Worm (Caenorhabditis elegans) whole organism, late embryonic: ENCODE data around the gene sid-2.

Experiments
- C08G9.2 ChIP-seq: sonication (generic microtip); optimal IDR thresholded peaks from 2 replicates; lab custom pipeline; 2016; ENCODE audit warnings: mild to moderate bottlenecking, missing genetic modification characterization, moderate library complexity, missing compliant biosample characterization
- C38D4.7 ChIP-seq: fragments of 200-800 bp; sonication (Bioruptor generic); optimal IDR thresholded peaks from 2 replicates; lab custom pipeline; 2018; ENCODE audit warnings: mild to moderate bottlenecking, missing genetic modification characterization, moderate library complexity, missing compliant biosample characterization
- K02D7.2 ChIP-seq: sonication (generic microtip); optimal IDR thresholded peaks from 2 replicates; lab custom pipeline; 2017; ENCODE audit warnings: mild to moderate bottlenecking, missing genetic modification characterization, missing compliant biosample characterization
- T23F11.4 ChIP-seq: fragments of 200-800 bp; sonication (Bioruptor generic); optimal IDR thresholded peaks from 2 replicates; lab custom pipeline; 2018; ENCODE audit warnings: mild to moderate bottlenecking, missing genetic modification characterization, missing compliant biosample characterization
- Y22D7AL.16 ChIP-seq: sonication (generic microtip); optimal IDR thresholded peaks from 2 replicates; lab custom pipeline; 2016; ENCODE audit warnings: missing genetic modification characterization, missing compliant biosample characterization
- ama-1 ChIP-seq: fragments of 150-350 bp; optimal IDR thresholded peaks from 2 replicates; lab custom pipeline; 2014
- ceh-14 ChIP-seq: sonication (generic microtip); optimal IDR thresholded peaks from 2 replicates; lab custom pipeline; 2016; ENCODE audit warnings: missing genotype, missing genetic modification characterization, missing compliant biosample characterization
- ceh-19 ChIP-seq: fragments of 200-800 bp; sonication (Bioruptor generic); optimal IDR thresholded peaks from 2 replicates; lab custom pipeline; 2018; ENCODE audit warnings: mild to moderate bottlenecking, missing genetic modification characterization, missing compliant biosample characterization
- ceh-22 ChIP-seq: sonication (generic microtip); optimal IDR thresholded peaks from 2 replicates; lab custom pipeline; 2017; ENCODE audit warnings: missing biosample characterization, missing genetic modification characterization
- ceh-24 ChIP-seq: sonication (generic microtip); optimal IDR thresholded peaks from 2 replicates; lab custom pipeline; 2016; ENCODE audit warnings: mild to moderate bottlenecking, missing genetic modification characterization, missing compliant biosample characterization
- ceh-45 ChIP-seq: fragments of 200-800 bp; sonication (Bioruptor generic); IDR thresholded peaks from 2 replicates; pipeline ENCODE4 v1.3.6; 2022; ENCODE audit warnings: missing genetic modification reagents, missing genetic modification characterization, missing compliant biosample characterization
- ceh-48 ChIP-seq: sonication (generic microtip); optimal IDR thresholded peaks from 2 replicates; lab custom pipeline; 2016; ENCODE audit warnings: missing genetic modification characterization, inconsistent platforms, missing compliant biosample characterization
- ceh-6 ChIP-seq: fragments of 200-800 bp; sonication (Bioruptor generic); optimal IDR thresholded peaks from 2 replicates; lab custom pipeline; 2018; ENCODE audit warnings: mild to moderate bottlenecking, missing genetic modification characterization, missing compliant biosample characterization
- che-1 ChIP-seq: sonication (generic microtip); optimal IDR thresholded peaks from 2 replicates; lab custom pipeline; 2016; ENCODE audit warnings: mild to moderate bottlenecking, missing genetic modification characterization, missing compliant biosample characterization
- dmd-4 ChIP-seq: sonication (generic microtip); optimal IDR thresholded peaks from 2 replicates; lab custom pipeline; 2016; ENCODE audit warnings: borderline replicate concordance, missing genetic modification characterization, missing compliant biosample characterization
- elt-2 ChIP-seq: sonication (generic microtip); optimal IDR thresholded peaks from 2 replicates; lab custom pipeline; 2016; ENCODE audit warnings: missing genetic modification reagents, missing genetic modification characterization, missing compliant biosample characterization
- elt-4 ChIP-seq: sonication (generic microtip); optimal IDR thresholded peaks from 2 replicates; lab custom pipeline; 2016; ENCODE audit warnings: missing genetic modification characterization, missing compliant biosample characterization
- ets-4 ChIP-seq: sonication (generic microtip); optimal IDR thresholded peaks from 2 replicates; lab custom pipeline; 2016; ENCODE audit warnings: missing genetic modification characterization, missing compliant biosample characterization
- fax-1 ChIP-seq: sonication (generic microtip); optimal IDR thresholded peaks from 2 replicates; lab custom pipeline; 2016; ENCODE audit warnings: missing genotype, missing genetic modification characterization, missing compliant biosample characterization
- fkh-10 ChIP-seq: fragments of 150-350 bp; optimal IDR thresholded peaks from 2 replicates; lab custom pipeline; 2014; ENCODE audit warnings: missing biosample characterization, missing genetic modification reagents, missing genetic modification characterization
- gmeb-2 ChIP-seq: sonication (generic microtip); optimal IDR thresholded peaks from 2 replicates; lab custom pipeline; 2016; ENCODE audit warnings: missing genetic modification characterization, inconsistent platforms, missing compliant biosample characterization
- hlh-13 ChIP-seq: fragments of 200-800 bp; sonication (Bioruptor generic); optimal IDR thresholded peaks from 2 replicates; lab custom pipeline; 2018; ENCODE audit warnings: mild to moderate bottlenecking, missing genetic modification characterization, missing compliant biosample characterization
- hlh-15 ChIP-seq: sonication (generic microtip); optimal IDR thresholded peaks from 2 replicates; lab custom pipeline; 2016; ENCODE audit warnings: missing genetic modification characterization, missing compliant biosample characterization
- hlh-30 ChIP-seq: sonication (generic microtip); optimal IDR thresholded peaks from 2 replicates; lab custom pipeline; 2017; ENCODE audit warnings: antibody characterized with exemption, missing genetic modification characterization, missing compliant biosample characterization; ENCODE audit not compliant: insufficient read depth
- madf-2 ChIP-seq: sonication (generic microtip); optimal IDR thresholded peaks from 2 replicates; lab custom pipeline; 2017; ENCODE audit warnings: missing genetic modification characterization, missing compliant biosample characterization
- mec-3 ChIP-seq: sonication (generic microtip); optimal IDR thresholded peaks from 2 replicates; lab custom pipeline; 2016; ENCODE audit warnings: borderline replicate concordance, missing genetic modification characterization, missing compliant biosample characterization
- nfya-1 ChIP-seq: sonication (generic microtip); optimal IDR thresholded peaks from 2 replicates; lab custom pipeline; 2017; ENCODE audit warnings: missing genetic modification characterization, mild to moderate bottlenecking, missing compliant biosample characterization, antibody characterized with exemption, moderate library complexity
- nhr-232 ChIP-seq: sonication (generic microtip); optimal IDR thresholded peaks from 2 replicates; lab custom pipeline; 2016; ENCODE audit warnings: missing genetic modification characterization, missing compliant biosample characterization
- npax-4 ChIP-seq: sonication (generic microtip); optimal IDR thresholded peaks from 2 replicates; lab custom pipeline; 2016; ENCODE audit warnings: missing genetic modification characterization, missing compliant biosample characterization
- odd-2 ChIP-seq: sonication (generic microtip); optimal IDR thresholded peaks from 2 replicates; lab custom pipeline; 2017; ENCODE audit warnings: antibody characterized with exemption, mild to moderate bottlenecking, missing genetic modification characterization, missing compliant biosample characterization
- pax-1 ChIP-seq: fragments of 150-350 bp; optimal IDR thresholded peaks from 2 replicates; lab custom pipeline; 2014; ENCODE audit warnings: missing biosample characterization, missing genetic modification characterization
- pha-4 ChIP-seq: fragments of 150-350 bp; optimal IDR thresholded peaks from 2 replicates; lab custom pipeline; 2018; ENCODE audit warnings: missing biosample characterization, missing genetic modification reagents, missing genetic modification characterization
- pqm-1 ChIP-seq: sonication (generic microtip); optimal IDR thresholded peaks from 2 replicates; lab custom pipeline; 2016; ENCODE audit warnings: missing genetic modification characterization, missing compliant biosample characterization
- pros-1 ChIP-seq: fragments of 150-350 bp; optimal IDR thresholded peaks from 2 replicates; lab custom pipeline; 2014; ENCODE audit warnings: missing biosample characterization, missing genetic modification reagents, missing genetic modification characterization
- rnt-1 ChIP-seq: sonication (generic microtip); optimal IDR thresholded peaks from 2 replicates; lab custom pipeline; 2016; ENCODE audit warnings: missing genetic modification characterization, missing compliant biosample characterization
- sox-4 ChIP-seq: sonication (generic microtip); optimal IDR thresholded peaks from 2 replicates; lab custom pipeline; 2017; ENCODE audit warnings: mild to moderate bottlenecking, missing genetic modification characterization, inconsistent platforms, missing compliant biosample characterization
- syd-9 ChIP-seq: sonication (generic microtip); optimal IDR thresholded peaks from 2 replicates; lab custom pipeline; 2016; ENCODE audit warnings: mild to moderate bottlenecking, missing genetic modification characterization, moderate library complexity, missing compliant biosample characterization
- tbx-2 ChIP-seq: sonication (generic microtip); optimal IDR thresholded peaks from 2 replicates; lab custom pipeline; 2016; ENCODE audit warnings: missing genetic modification characterization, missing compliant biosample characterization
- ttx-3 ChIP-seq: sonication (generic microtip); optimal IDR thresholded peaks from 2 replicates; lab custom pipeline; 2016; ENCODE audit warnings: missing genetic modification reagents, missing genetic modification characterization, missing compliant biosample characterization
- unc-42 ChIP-seq: sonication (generic microtip); optimal IDR thresholded peaks from 2 replicates; lab custom pipeline; 2016; ENCODE audit warnings: missing genotype, missing genetic modification characterization, missing compliant biosample characterization
- unc-86 ChIP-seq: sonication (generic microtip); optimal IDR thresholded peaks from 2 replicates; lab custom pipeline; 2016; ENCODE audit warnings: missing genetic modification characterization, missing compliant biosample characterization
- zip-5 ChIP-seq: sonication (generic microtip); optimal IDR thresholded peaks from 2 replicates; lab custom pipeline; 2016; ENCODE audit warnings: missing genetic modification characterization, missing compliant biosample characterization

The sid-2 gene

ce11 chrIII:13669519-13669918, 9.7 kb upstream of the sid-2 start:
- TF ChIP-seq elt-4 (tag; lab: Kevin White, UChicago) (no peak), mec-3 (tag; lab: Kevin White, UChicago) (no peak), ttx-3 (tag; lab: Kevin White, UChicago) (no peak), hlh-13 (no peak), madf-2 (tag; lab: Kevin White, UChicago) (no peak), K02D7.2 (tag; lab: Kevin White, UChicago) (no peak)

- peak; percentile 5 for TF ChIP-seq tbx-2 (tag; lab: Kevin White, UChicago)
- no peak for TF ChIP-seq syd-9 (tag; lab: Kevin White, UChicago)
- TF ChIP-seq ets-4 (tag; lab: Kevin White, UChicago): no peak
- TF ChIP-seq elt-2 (tag; lab: Kevin White, UChicago): peak; percentile 30
- no peak for TF ChIP-seq pros-1 (tag; lab: Kevin White, UChicago)
- TF ChIP-seq hlh-30: no peak
These were observed 6.5 kb upstream of the sid-2 start, which contains the start of gene aqp-11 for ce11 chrIII:13672654-13673330. Gene aqp-11, plus strand, starts transcription at chrIII:13673280.

- no peak for TF ChIP-seq ceh-22 (tag; lab: Kevin White, UChicago)
- no peak for TF ChIP-seq rnt-1 (tag; lab: Kevin White, UChicago)
- no peak for TF ChIP-seq pha-4 (tag; lab: Kevin White, UChicago)
- TF ChIP-seq madf-2 (tag; lab: Kevin White, UChicago): no peak
- no peak for TF ChIP-seq fax-1
- no peak for TF ChIP-seq mec-3 (tag; lab: Kevin White, UChicago)
- TF ChIP-seq pax-1: no peak
- TF ChIP-seq nhr-232: no peak
- TF ChIP-seq ceh-14 (tag; lab: Kevin White, UChicago): no peak
- TF ChIP-seq T23F11.4 (GFP tag; lab: Kevin White, UChicago): no peak
- TF ChIP-seq C08G9.2 (tag; lab: Kevin White, UChicago): no peak
- TF ChIP-seq C38D4.7: no peak
- no peak for TF ChIP-seq Y22D7AL.16
- TF ChIP-seq ceh-19 (GFP tag; lab: Kevin White, UChicago): no peak
- no peak for TF ChIP-seq ceh-6 (GFP tag; lab: Kevin White, UChicago)
- no peak for TF ChIP-seq ama-1 (lab: Kevin White, UChicago)
- no peak for TF ChIP-seq odd-2 (tag; lab: Kevin White, UChicago)
- TF ChIP-seq dmd-4 (tag; lab: Kevin White, UChicago): no peak
These were observed 2.8 kb downstream of the sid-2 start for ce11 chrIII:13682019-13682418.

- TF ChIP-seq ceh-24 (tag; lab: Kevin White, UChicago): no peak
- no peak for TF ChIP-seq hlh-30
- TF ChIP-seq pqm-1 (tag; lab: Kevin White, UChicago): no peak
- TF ChIP-seq ceh-22 (tag; lab: Kevin White, UChicago): no peak
- TF ChIP-seq ceh-48: no peak
- TF ChIP-seq gmeb-2 (tag; lab: Kevin White, UChicago): no peak
- TF ChIP-seq fkh-10 (GFP tag; lab: Kevin White, UChicago): no peak
- no peak for TF ChIP-seq che-1 (tag; lab: Kevin White, UChicago)
- TF ChIP-seq zip-5 (tag; lab: Kevin White, UChicago): no peak
- TF ChIP-seq unc-86 (tag; lab: Kevin White, UChicago): no peak
- TF ChIP-seq tbx-2 (tag; lab: Kevin White, UChicago): no peak
- no peak for TF ChIP-seq sox-4 (tag; lab: Kevin White, UChicago)
- TF ChIP-seq ceh-45 (GFP tag; lab: Robert Waterston, UW): no peak
- TF ChIP-seq ama-1 (lab: Kevin White, UChicago): no peak
- TF ChIP-seq syd-9 (tag; lab: Kevin White, UChicago): no peak
- TF ChIP-seq nfya-1 (tag; lab: Kevin White, UChicago): no peak
- TF ChIP-seq hlh-15: no peak
- TF ChIP-seq unc-42 (tag; lab: Kevin White, UChicago): no peak
- TF ChIP-seq ttx-3 (tag; lab: Kevin White, UChicago): no peak
- no peak for TF ChIP-seq npax-4 (tag; lab: Kevin White, UChicago)
These were observed 4.0 kb downstream of the sid-2 start for ce11 chrIII:13683275-13683674.
